Comparison of ENCODE assay signal across 5 fruit fly cellular contexts in the genomic region with DNA sequence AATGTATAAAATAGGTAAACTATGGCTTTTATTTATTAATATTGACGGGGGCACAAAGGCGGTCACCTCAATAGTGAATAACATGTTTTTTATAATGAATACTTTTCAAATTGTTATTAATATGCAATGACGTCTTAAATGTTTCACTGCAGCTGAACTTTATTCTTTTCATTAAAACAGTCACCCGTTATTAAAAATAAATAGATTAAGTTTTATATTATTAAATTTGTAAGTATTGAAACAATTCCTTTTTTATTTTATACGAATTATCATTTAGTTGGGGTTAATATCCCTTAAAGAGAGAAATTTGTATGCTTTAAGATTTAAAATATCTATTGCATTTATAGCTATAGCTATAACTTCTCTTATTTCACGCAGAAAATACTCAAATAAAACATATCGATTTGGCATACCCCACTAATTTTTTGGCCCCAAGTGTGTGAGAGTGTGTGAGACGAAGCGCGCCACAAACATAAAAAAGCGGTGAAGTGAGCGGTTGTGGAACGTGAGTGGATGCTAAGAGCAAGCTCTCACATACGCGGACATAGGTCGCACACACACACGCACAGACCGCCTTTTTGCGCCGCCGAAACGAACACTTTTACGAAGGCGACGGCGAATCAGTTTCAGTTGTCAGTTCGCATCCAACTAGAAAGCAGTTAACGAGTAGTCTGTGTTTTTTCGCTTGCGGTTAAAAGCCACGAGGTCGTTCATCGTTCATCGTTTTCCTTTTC.
TF ChIP-seq lines count a peak whose summit lies in the region.

A gene (plus strand): TSS at position 626 of the 734 bp plus-strand sequence.

TF ChIP-seq in whole organism, adult, 20 proteins besides CTCF, POLR2A, EP300 and RAD21 (continued from another document):
- TF ChIP-seq ovo (GFP tag; optimal IDR thresholded peaks at IDR 0.05; lab: Kevin White, UChicago) (no peak), pad (GFP tag; optimal IDR thresholded peaks at IDR 0.05; lab: Kevin White, UChicago) (peak; percentile 28), kay (GFP tag; lab: Kevin White, UChicago; ENCODE audit: borderline replicate concordance) (peak; percentile 77), cic (GFP tag; optimal IDR thresholded peaks at IDR 0.05; lab: Kevin White, UChicago) (peak; percentile 71)

TF ChIP-seq in whole organism, embryonic, 481 proteins besides CTCF, POLR2A, EP300 and RAD21 (continued from another document and continues in another):
- TF ChIP-seq sob (GFP tag; IDR thresholded peaks at IDR 0.05; lab: Robert Waterston, UW) (peak; percentile 41; the same call in 1 of the 2 replicates), knrl (GFP tag; IDR thresholded peaks at IDR 0.05; lab: Robert Waterston, UW; ENCODE audit: partially characterized antibody) (no peak), sens (GFP tag; lab: Kevin White, UChicago) (peak; percentile 82), CG18619 (GFP tag; optimal IDR thresholded peaks at IDR 0.05; lab: Kevin White, UChicago) (peak; percentile 90), ttk (GFP tag; IDR thresholded peaks at IDR 0.05; lab: Robert Waterston, UW) (no peak; the same call in 1 of the 2 replicates), ewg (GFP tag; optimal IDR thresholded peaks at IDR 0.05; lab: Kevin White, UChicago) (peak; percentile 72), CG17385 (GFP tag; optimal IDR thresholded peaks at IDR 0.05; lab: Kevin White, UChicago) (peak; percentile 86), Sry-δ (GFP tag; optimal IDR thresholded peaks at IDR 0.05; lab: Kevin White, UChicago) (no peak), crol (GFP tag; IDR thresholded peaks at IDR 0.05; lab: Robert Waterston, UW) (peak; percentile 24; the same call in 1 of the 2 replicates), CG3726 (GFP tag; IDR thresholded peaks at IDR 0.05; lab: Robert Waterston, UW) (no peak), gem (tag; optimal IDR thresholded peaks at IDR 0.05; lab: Kevin White, UChicago) (peak; percentile 93), CG15601 (tag; optimal IDR thresholded peaks at IDR 0.05; lab: Kevin White, UChicago) (peak; percentile 79), p53 (GFP tag; optimal IDR thresholded peaks at IDR 0.05; lab: Kevin White, UChicago) (no peak), Antp (GFP tag; optimal IDR thresholded peaks at IDR 0.05; lab: Kevin White, UChicago) (peak; percentile 33), B-H1 (GFP tag; IDR thresholded peaks at IDR 0.05; lab: Robert Waterston, UW) (no peak), Pdp1 (GFP tag; optimal IDR thresholded peaks at IDR 0.05; lab: Kevin White, UChicago) (peak; percentile 14 to 40), en (GFP tag; optimal IDR thresholded peaks at IDR 0.05; lab: Kevin White, UChicago) (no peak), Mrtf (GFP tag; IDR thresholded peaks at IDR 0.05; lab: Robert Waterston, UW) (peak; percentile 47; the same call in 1 of the 3 replicates), cato (GFP tag; optimal IDR thresholded peaks at IDR 0.05; lab: Kevin White, UChicago; ENCODE audit: borderline replicate concordance) (peak; percentile 12), wek (GFP tag; optimal IDR thresholded peaks at IDR 0.05; lab: Kevin White, UChicago) (no peak), yki (optimal IDR thresholded peaks at IDR 0.05; lab: Kevin White, UChicago) (no peak), toy (GFP tag; IDR thresholded peaks at IDR 0.05; lab: Robert Waterston, UW) (no peak), hb (GFP tag; IDR thresholded peaks at IDR 0.05; lab: Robert Waterston, UW; ENCODE audit: partially characterized antibody) (no peak), HmgZ (tag; optimal IDR thresholded peaks at IDR 0.05; lab: Kevin White, UChicago) (peak; percentile 15), CG13424 (tag; optimal IDR thresholded peaks at IDR 0.05; lab: Kevin White, UChicago) (peak; percentile 88), Stat92E (GFP tag; optimal IDR thresholded peaks at IDR 0.05; lab: Kevin White, UChicago) (no peak), CG2199 (GFP tag; IDR thresholded peaks at IDR 0.05; lab: Robert Waterston, UW) (peak; percentile 85; the same call in 2 of the 3 replicates), CG6765 (GFP tag; optimal IDR thresholded peaks at IDR 0.05; lab: Kevin White, UChicago) (peak; percentile 75), tio (GFP tag; optimal IDR thresholded peaks at IDR 0.05; lab: Kevin White, UChicago) (peak; percentile 70)

TF ChIP-seq in whole organism, prepupa, 60 proteins besides CTCF, POLR2A, EP300 and RAD21 (continued from another document and continues in another):
- TF ChIP-seq esn (GFP tag; optimal IDR thresholded peaks at IDR 0.05; lab: Kevin White, UChicago) (peak; percentile 61), Sox102F (GFP tag; optimal IDR thresholded peaks at IDR 0.05; lab: Kevin White, UChicago) (peak; percentile 59), OdsH (GFP tag; optimal IDR thresholded peaks at IDR 0.05; lab: Kevin White, UChicago) (peak; percentile 66), CG7368 (GFP tag; optimal IDR thresholded peaks at IDR 0.05; lab: Kevin White, UChicago) (no peak), Hr38 (GFP tag; optimal IDR thresholded peaks at IDR 0.05; lab: Kevin White, UChicago) (no peak), CG6276 (GFP tag; optimal IDR thresholded peaks at IDR 0.05; lab: Kevin White, UChicago) (peak; percentile 83), vri (GFP tag; optimal IDR thresholded peaks at IDR 0.05; lab: Kevin White, UChicago) (peak; percentile 56), Lpt (GFP tag; optimal IDR thresholded peaks at IDR 0.05; lab: Kevin White, UChicago) (peak; percentile 36), fd85E (GFP tag; optimal IDR thresholded peaks at IDR 0.05; lab: Kevin White, UChicago) (no peak), dac (GFP tag; optimal IDR thresholded peaks at IDR 0.05; lab: Kevin White, UChicago) (peak; percentile 50), CG6792 (GFP tag; optimal IDR thresholded peaks at IDR 0.05; lab: Kevin White, UChicago) (peak; percentile 65), eg (GFP tag; IDR thresholded peaks at IDR 0.05; lab: Robert Waterston, UW) (peak; percentile 66), CG34406 (GFP tag; optimal IDR thresholded peaks at IDR 0.05; lab: Kevin White, UChicago) (peak; percentile 70), fkh (GFP tag; optimal IDR thresholded peaks at IDR 0.05; lab: Kevin White, UChicago) (peak; percentile 66), CG1621 (tag; optimal IDR thresholded peaks at IDR 0.05; lab: Kevin White, UChicago) (no peak), CG6163 (GFP tag; IDR thresholded peaks at IDR 0.05; lab: Robert Waterston, UW) (peak; percentile 76), Blimp-1 (GFP tag; optimal IDR thresholded peaks at IDR 0.05; lab: Kevin White, UChicago) (no peak), fd59A (GFP tag; optimal IDR thresholded peaks at IDR 0.05; lab: Kevin White, UChicago) (peak; percentile 7), svp (GFP tag; lab: Kevin White, UChicago) (peak; percentile 84), Ets96B (tag; optimal IDR thresholded peaks at IDR 0.05; lab: Kevin White, UChicago) (peak; percentile 65), CG8632 (GFP tag; optimal IDR thresholded peaks at IDR 0.05; lab: Kevin White, UChicago) (peak; percentile 62), CG3919 (GFP tag; optimal IDR thresholded peaks at IDR 0.05; lab: Kevin White, UChicago) (peak; percentile 77), Sox14 (GFP tag; optimal IDR thresholded peaks at IDR 0.05; lab: Kevin White, UChicago) (peak; percentile 54), CG8319 (GFP tag; optimal IDR thresholded peaks at IDR 0.05; lab: Kevin White, UChicago) (peak; percentile 52), topi (GFP tag; optimal IDR thresholded peaks at IDR 0.05; lab: Kevin White, UChicago) (peak; percentile 60), achi (GFP tag; optimal IDR thresholded peaks at IDR 0.05; lab: Kevin White, UChicago) (peak; percentile 63), spab (GFP tag; optimal IDR thresholded peaks at IDR 0.05; lab: Kevin White, UChicago) (peak; percentile 54), ss (GFP tag; optimal IDR thresholded peaks at IDR 0.05; lab: Kevin White, UChicago) (peak; percentile 6 to 54), lz (GFP tag; optimal IDR thresholded peaks at IDR 0.05; lab: Kevin White, UChicago) (peak; percentile 40), cyc (GFP tag; optimal IDR thresholded peaks at IDR 0.05; lab: Kevin White, UChicago) (peak; percentile 37), CG6854 (GFP tag; optimal IDR thresholded peaks at IDR 0.05; lab: Kevin White, UChicago) (peak; percentile 32)

TF ChIP-seq in whole organism, pupa, 21 proteins besides CTCF, POLR2A, EP300 and RAD21 (continued from another document):
- TF ChIP-seq CG34367 (tag; optimal IDR thresholded peaks at IDR 0.05; lab: Kevin White, UChicago) (peak; percentile 47), CG15710 (tag; optimal IDR thresholded peaks at IDR 0.05; lab: Kevin White, UChicago) (peak; percentile 74), fd96Ca (GFP tag; IDR thresholded peaks at IDR 0.05; lab: Robert Waterston, UW) (no peak; the same call in 1 of the 3 replicates)

TF ChIP-seq in whole organism, wandering third instar larva, 38 proteins besides CTCF, POLR2A, EP300 and RAD21 (continued from another document):
- TF ChIP-seq pan (optimal IDR thresholded peaks at IDR 0.05; lab: Kevin White, UChicago) = no peak
- no peak for TF ChIP-seq lola (GFP tag; optimal IDR thresholded peaks at IDR 0.05; lab: Kevin White, UChicago)
- no peak for TF ChIP-seq Dfd (GFP tag; optimal IDR thresholded peaks at IDR 0.05; lab: Kevin White, UChicago)
- peak; percentile 69 for TF ChIP-seq rgr (GFP tag; optimal IDR thresholded peaks at IDR 0.05; lab: Kevin White, UChicago)
- TF ChIP-seq CG9705 (GFP tag; optimal IDR thresholded peaks at IDR 0.05; lab: Kevin White, UChicago) = no peak
- peak; percentile 4 for TF ChIP-seq Vsx2 (GFP tag; optimal IDR thresholded peaks at IDR 0.05; lab: Kevin White, UChicago; ENCODE audit: partially characterized antibody)
- TF ChIP-seq foxo (GFP tag; optimal IDR thresholded peaks at IDR 0.05; lab: Kevin White, UChicago) = peak; percentile 68 to 69
- TF ChIP-seq Hnf4 (GFP tag; optimal IDR thresholded peaks at IDR 0.05; lab: Kevin White, UChicago) = peak; percentile 42
- peak; percentile 34 for TF ChIP-seq dmrt93B (GFP tag; optimal IDR thresholded peaks at IDR 0.05; lab: Kevin White, UChicago)
- peak; percentile 18 for TF ChIP-seq Myc (optimal IDR thresholded peaks at IDR 0.05; lab: Kevin White, UChicago)
- TF ChIP-seq dl (GFP tag; optimal IDR thresholded peaks at IDR 0.05; lab: Kevin White, UChicago; ENCODE audit: insufficient read depth in 1 of 2, partially characterized antibody in 2 of 2) = peak in 1 of 2 experiments; percentile 78
- no peak for TF ChIP-seq Hr78 (GFP tag; optimal IDR thresholded peaks at IDR 0.05; lab: Kevin White, UChicago)
- peak; percentile 66 for TF ChIP-seq jim (GFP tag; optimal IDR thresholded peaks at IDR 0.05; lab: Kevin White, UChicago)
- peak; percentile 32 for TF ChIP-seq brk (GFP tag; optimal IDR thresholded peaks at IDR 0.05; lab: Kevin White, UChicago)
- peak; percentile 45 for TF ChIP-seq CG32264 (GFP tag; optimal IDR thresholded peaks at IDR 0.05; lab: Kevin White, UChicago)
- peak; percentile 78 for TF ChIP-seq Sp1 (GFP tag; optimal IDR thresholded peaks at IDR 0.05; lab: Kevin White, UChicago)
- TF ChIP-seq tai (GFP tag; optimal IDR thresholded peaks at IDR 0.05; lab: Kevin White, UChicago) = no peak
- TF ChIP-seq woc (GFP tag; optimal IDR thresholded peaks at IDR 0.05; lab: Kevin White, UChicago) = peak; percentile 15
- TF ChIP-seq sage (GFP tag; optimal IDR thresholded peaks at IDR 0.05; lab: Kevin White, UChicago) = peak; percentile 27
- TF ChIP-seq Jra (GFP tag; optimal IDR thresholded peaks at IDR 0.05; lab: Kevin White, UChicago) = peak; percentile 8
TF ChIP-seq in whole organism, wandering third instar larva: peak in this region for 25.
